Fruit fly (Drosophila melanogaster) Kc167 (cell line): ENCODE data around the gene Jon99Cii.

Experiments used
- Myc ChIP-seq: fragments of >200 bp; optimal IDR thresholded peaks from 2 replicates; lab custom pipeline; 2017; ENCODE audit warnings: missing external identifiers
- Sin3A ChIP-seq: fragments of >200 bp; optimal IDR thresholded peaks from 2 replicates; lab custom pipeline; 2018; ENCODE audit warnings: missing external identifiers
- h ChIP-seq: fragments of >200 bp; optimal IDR thresholded peaks from 3 replicates; lab custom pipeline; 2018; ENCODE audit warnings: missing external identifiers
- insv ChIP-seq: fragments of >200 bp; optimal IDR thresholded peaks from 3 replicates; lab custom pipeline; 2018; ENCODE audit warnings: missing external identifiers
- psq ChIP-seq: fragments of >200 bp; optimal IDR thresholded peaks from 2 replicates; lab custom pipeline; 2017; ENCODE audit warnings: missing external identifiers
- ttk ChIP-seq: sonication (Bioruptor generic); optimal IDR thresholded peaks from 2 replicates; lab custom pipeline; 2017; ENCODE audit warnings: missing external identifiers

dm6 chr3R:29876232-29876631, 48.2 kb downstream of the Jon99Cii start:
- TF ChIP-seq psq (no peak), ttk (no peak), Myc (lab: Kevin White, UChicago) (no peak), h (lab: Kevin White, UChicago) (no peak), insv (lab: Kevin White, UChicago) (no peak), Sin3A (no peak)
